Fruit fly (Drosophila melanogaster) whole organism, embryonic: ENCODE results near the gene VhaM9.7-d.
A peak's percentile ranks its signal among the peaks of the same experiment; 100 is the strongest.

Experiments used
- Asciz ChIP-seq: fragments of 200-800 bp; sonication (Bioruptor generic); optimal IDR thresholded peaks from 2 replicates; lab custom pipeline; 2017; ENCODE audit warnings: missing biosample characterization, mild to moderate bottlenecking, missing genetic modification characterization, missing genetic modification reagents
- Atf-2 ChIP-seq: fragments of 200-800 bp; sonication (Bioruptor generic); optimal IDR thresholded peaks from 2 replicates; lab custom pipeline; 2016; ENCODE audit warnings: missing biosample characterization, missing genetic modification characterization
- Awh ChIP-seq: fragments of 200-800 bp; sonication (Bioruptor generic); IDR thresholded peaks from 2 replicates; pipeline ENCODE4, ENCODE4 v1.3.6; 2022; ENCODE audit warnings: missing biosample characterization, missing genetic modification characterization
- B-H1 ChIP-seq: fragments of 200-800 bp; sonication (Bioruptor generic); IDR thresholded peaks from 3 replicates; pipeline ENCODE4 v1.3.6; 2022; ENCODE audit warnings: missing biosample characterization, missing genetic modification characterization
- CG10654 ChIP-seq: fragments of 200-800 bp; sonication (Bioruptor generic); optimal IDR thresholded peaks from 2 replicates; lab custom pipeline; 2016; ENCODE audit warnings: missing biosample characterization, missing genetic modification characterization
- CG12071 ChIP-seq: fragments of 200-800 bp; sonication (Bioruptor generic); optimal IDR thresholded peaks from 3 replicates; lab custom pipeline; 2018; ENCODE audit warnings: missing biosample characterization, mild to moderate bottlenecking, missing genetic modification characterization
- CG12104 ChIP-seq: fragments of 200-800 bp; sonication (Bioruptor generic); optimal IDR thresholded peaks from 3 replicates; lab custom pipeline; 2016; ENCODE audit warnings: missing biosample characterization, missing genetic modification characterization
- CG1233 ChIP-seq: fragments of 200-800 bp; sonication (Bioruptor generic); optimal IDR thresholded peaks from 4 replicates; lab custom pipeline; 2018; ENCODE audit warnings: missing biosample characterization, mild to moderate bottlenecking, missing genetic modification characterization
- CG13123 ChIP-seq: fragments of 200-800 bp; sonication (Bioruptor generic); optimal IDR thresholded peaks from 2 replicates; lab custom pipeline; 2016; ENCODE audit warnings: missing biosample characterization, missing genetic modification characterization
- CG13287 ChIP-seq: fragments of 200-800 bp; sonication (Bioruptor generic); IDR thresholded peaks from 2 replicates; pipeline ENCODE4 v1.3.6; 2022; ENCODE audit warnings: missing biosample characterization, missing genetic modification characterization; ENCODE audit not compliant: partially characterized antibody
- CG14710 ChIP-seq: fragments of 200-800 bp; sonication (Bioruptor generic); optimal IDR thresholded peaks from 3 replicates; lab custom pipeline; 2019; ENCODE audit warnings: missing biosample characterization, mild to moderate bottlenecking, missing genetic modification characterization, moderate library complexity
- CG15514 ChIP-seq: fragments of 200-800 bp; sonication (Bioruptor generic); optimal IDR thresholded peaks from 3 replicates; lab custom pipeline; 2017; ENCODE audit warnings: missing biosample characterization, missing genetic modification characterization, mild to moderate bottlenecking, moderate library complexity, missing genetic modification reagents
- CG17829 ChIP-seq: fragments of 200-800 bp; optimal IDR thresholded peaks from 2 replicates; lab custom pipeline; 2019; ENCODE audit warnings: missing biosample characterization, mild to moderate bottlenecking, missing genetic modification characterization, moderate library complexity
- CG2712 ChIP-seq: fragments of 200-800 bp; optimal IDR thresholded peaks from 3 replicates; lab custom pipeline; 2019; ENCODE audit warnings: missing biosample characterization, mild to moderate bottlenecking, missing genetic modification characterization, moderate library complexity
- CG42726 ChIP-seq: fragments of 200-800 bp; sonication (Bioruptor generic); IDR thresholded peaks from 2 replicates; pipeline ENCODE4 v1.3.6; 2022; ENCODE audit warnings: missing biosample characterization, missing genetic modification characterization; ENCODE audit not compliant: partially characterized antibody
- CG4404 ChIP-seq: fragments of 200-800 bp; sonication (Bioruptor generic); IDR thresholded peaks from 2 replicates; pipeline ENCODE4 v1.3.6; 2022; ENCODE audit warnings: missing biosample characterization, missing genetic modification characterization
- CG4617 ChIP-seq: fragments of 200-800 bp; sonication (Bioruptor generic); optimal IDR thresholded peaks from 3 replicates; lab custom pipeline; 2016; ENCODE audit warnings: missing biosample characterization, missing genetic modification characterization, borderline replicate concordance
- CG7372 ChIP-seq: fragments of 200-800 bp; sonication (Bioruptor generic); IDR thresholded peaks from 2 replicates; pipeline ENCODE4 v1.3.6; 2022; ENCODE audit warnings: missing biosample characterization, missing genetic modification characterization
- CG8290 ChIP-seq, 3 experiments: fragments of 200-800 bp; sonication (Bioruptor generic); optimal IDR thresholded peaks; 2 replicates each; lab custom pipeline; 2016 to 2019; ENCODE audit warnings: missing biosample characterization in 3 of 3, missing genetic modification characterization in 3 of 3, mild to moderate bottlenecking in 2 of 3, moderate library complexity in 1 of 3
- CG9215 ChIP-seq: fragments of 200-800 bp; sonication (Bioruptor generic); IDR thresholded peaks from 2 replicates; pipeline ENCODE4 v1.3.6; 2022; ENCODE audit warnings: missing biosample characterization, missing genetic modification characterization
- CG9932 ChIP-seq: fragments of 200-800 bp; sonication (Bioruptor generic); IDR thresholded peaks from 2 replicates; pipeline ENCODE4 v1.3.6; 2022; ENCODE audit warnings: missing biosample characterization, missing genetic modification characterization
- Dfd ChIP-seq, 2 experiments: fragments of >200 bp; optimal IDR thresholded peaks; 2 replicates each; lab custom pipeline; 2017; ENCODE audit warnings: missing biosample characterization in 2 of 2, missing genetic modification characterization in 2 of 2
- Doc3 ChIP-seq: fragments of 200-800 bp; sonication (Bioruptor generic); IDR thresholded peaks from 3 replicates; pipeline ENCODE4 v1.3.6; 2022; ENCODE audit warnings: missing biosample characterization, missing genetic modification characterization; ENCODE audit not compliant: partially characterized antibody
- Drgx ChIP-seq: fragments of 200-800 bp; sonication (Bioruptor generic); IDR thresholded peaks from 2 replicates; pipeline ENCODE4 v1.3.6; 2022; ENCODE audit warnings: missing biosample characterization, missing genetic modification characterization
- ERR ChIP-seq: fragments of 200-800 bp; sonication (Bioruptor generic); optimal IDR thresholded peaks from 2 replicates; lab custom pipeline; 2016; ENCODE audit warnings: missing biosample characterization, missing genetic modification characterization
- Ets65A ChIP-seq: fragments of 200-800 bp; sonication (Bioruptor generic); peaks from one replicate; lab custom pipeline; 2016; ENCODE audit warnings: missing biosample characterization, missing genetic modification characterization
- HmgD ChIP-seq: fragments of 200-800 bp; sonication (Bioruptor generic); optimal IDR thresholded peaks from 3 replicates; lab custom pipeline; 2016; ENCODE audit warnings: missing biosample characterization, missing genetic modification characterization
- Lhr ChIP-seq: fragments of 200-800 bp; sonication (Bioruptor generic); optimal IDR thresholded peaks from 3 replicates; lab custom pipeline; 2017; ENCODE audit warnings: mild to moderate bottlenecking, missing biosample characterization, missing genetic modification reagents, missing genetic modification characterization
- Meics ChIP-seq: fragments of 200-800 bp; sonication (Bioruptor generic); optimal IDR thresholded peaks from 2 replicates; lab custom pipeline; 2017; ENCODE audit warnings: missing biosample characterization, mild to moderate bottlenecking, missing genetic modification characterization
- Scr ChIP-seq: fragments of 200-800 bp; sonication (Bioruptor generic); IDR thresholded peaks from 2 replicates; pipeline ENCODE4 v1.3.6; 2022; ENCODE audit warnings: missing biosample characterization, missing genetic modification characterization; ENCODE audit not compliant: partially characterized antibody
- Sox102F ChIP-seq: fragments of 200-800 bp; sonication (Bioruptor generic); optimal IDR thresholded peaks from 2 replicates; lab custom pipeline; 2018; ENCODE audit warnings: missing biosample characterization, mild to moderate bottlenecking, missing genetic modification characterization, moderate library complexity
- Stat92E ChIP-seq, 3 experiments: fragments of >200 bp in 2 of 3; fragments of 200-800 bp in 1 of 3; sonication (Bioruptor generic) in 1 of 3; optimal IDR thresholded peaks; 2 replicates each; lab custom pipeline; 2017 to 2019; ENCODE audit warnings: missing biosample characterization in 3 of 3, missing genetic modification characterization in 3 of 3, mild to moderate bottlenecking in 1 of 3, moderate library complexity in 1 of 3
- bbx ChIP-seq: fragments of 200-800 bp; sonication (Bioruptor generic); IDR thresholded peaks from 2 replicates; pipeline ENCODE4 v1.3.6; 2022; ENCODE audit warnings: missing biosample characterization, missing genetic modification characterization; ENCODE audit not compliant: partially characterized antibody
- cato ChIP-seq: fragments of 200-800 bp; sonication (Bioruptor generic); optimal IDR thresholded peaks from 2 replicates; lab custom pipeline; 2016; ENCODE audit warnings: missing biosample characterization, missing genetic modification characterization, borderline replicate concordance
- chinmo ChIP-seq: fragments of 200-800 bp; sonication (Bioruptor generic); IDR thresholded peaks from 4 replicates; pipeline ENCODE4 v1.3.6; 2022; ENCODE audit warnings: missing biosample characterization, missing genetic modification characterization; ENCODE audit not compliant: partially characterized antibody
- exex ChIP-seq: fragments of 200-800 bp; sonication (Bioruptor generic); optimal IDR thresholded peaks from 4 replicates; lab custom pipeline; 2018; ENCODE audit warnings: missing biosample characterization, mild to moderate bottlenecking, missing genetic modification characterization, moderate library complexity
- grn ChIP-seq: fragments of 200-800 bp; sonication (Bioruptor generic); optimal IDR thresholded peaks from 3 replicates; lab custom pipeline; 2017; ENCODE audit warnings: missing biosample characterization, missing genetic modification characterization
- hkb ChIP-seq, 2 experiments: fragments of 200-800 bp in 1 of 2; fragments of >200 bp in 1 of 2; sonication (Bioruptor generic) in 1 of 2; IDR thresholded peaks in 1 of 2; optimal IDR thresholded peaks in 1 of 2; 2 replicates each; pipeline versions ENCODE4 v1.3.6 to Lab custom; 2017 to 2022; ENCODE audit warnings: missing biosample characterization in 1 of 2, missing genetic modification characterization in 1 of 2
- nerfin-1 ChIP-seq: fragments of 200-800 bp; sonication (Bioruptor generic); optimal IDR thresholded peaks from 3 replicates; lab custom pipeline; 2019; ENCODE audit warnings: missing biosample characterization, mild to moderate bottlenecking, missing genetic modification characterization, moderate library complexity
- org-1 ChIP-seq: fragments of 200-800 bp; sonication (Bioruptor generic); optimal IDR thresholded peaks from 2 replicates; lab custom pipeline; 2017; ENCODE audit warnings: missing biosample characterization, missing genetic modification characterization
- pum ChIP-seq: fragments of 200-800 bp; sonication (Bioruptor generic); optimal IDR thresholded peaks from 2 replicates; lab custom pipeline; 2016; ENCODE audit warnings: missing biosample characterization, missing genetic modification characterization
- pzg ChIP-seq: fragments of 200-800 bp; sonication (Bioruptor generic); optimal IDR thresholded peaks from 3 replicates; lab custom pipeline; 2018; ENCODE audit warnings: missing biosample characterization, mild to moderate bottlenecking, missing genetic modification characterization, moderate library complexity
- sug ChIP-seq: fragments of 200-800 bp; optimal IDR thresholded peaks from 2 replicates; lab custom pipeline; 2019; ENCODE audit warnings: missing biosample characterization, mild to moderate bottlenecking, missing genetic modification characterization, moderate library complexity
- tgo ChIP-seq: fragments of 200-800 bp; sonication (Bioruptor generic); IDR thresholded peaks from 3 replicates; pipeline ENCODE4 v1.3.6; 2022; ENCODE audit warnings: missing biosample characterization, missing genetic modification characterization
- tna ChIP-seq: fragments of 200-800 bp; sonication (Bioruptor generic); IDR thresholded peaks from 2 replicates; pipeline ENCODE4 v1.3.6; 2022; ENCODE audit warnings: missing biosample characterization, missing genetic modification characterization; ENCODE audit not compliant: partially characterized antibody
- vvl ChIP-seq: fragments of 200-800 bp; sonication (Bioruptor generic); IDR thresholded peaks from 2 replicates; pipeline ENCODE4 v1.3.6; 2022; ENCODE audit warnings: missing biosample characterization, missing genetic modification characterization

Gene VhaM9.7-d

dm6 chr3R:16996059-16996959 lies 21.3 kb downstream of the VhaM9.7-d start, which contains the start of the genes EMC2A and CG3534 (continued):
- TF ChIP-seq HmgD (GFP tag; lab: Kevin White, UChicago) = no peak
- no peak for TF ChIP-seq Lhr (GFP tag; lab: Kevin White, UChicago)
- TF ChIP-seq CG9932 (GFP tag; lab: Robert Waterston, UW) = no peak
- 0 out of 2 replicates have a peak, but pooled peaks have one; percentile 18 for TF ChIP-seq Awh (GFP tag; lab: Robert Waterston, UW)
- TF ChIP-seq CG8290 (GFP tag; optimal IDR thresholded peaks at IDR 0.05; lab: Kevin White, UChicago) = peak; percentile 48
- no peak for TF ChIP-seq CG8290 (tag; optimal IDR thresholded peaks at IDR 0.05; lab: Kevin White, UChicago)
- peak; percentile 51 for TF ChIP-seq CG17829 (tag; lab: Kevin White, UChicago)
- TF ChIP-seq cato (GFP tag; lab: Kevin White, UChicago) = no peak
- TF ChIP-seq vvl (GFP tag; lab: Robert Waterston, UW) = peak; percentile 18; the same call in 1 of the 2 replicates
- TF ChIP-seq CG14710 (tag; lab: Kevin White, UChicago) = peak; percentile 49
- peak; percentile 15 for TF ChIP-seq CG4617 (GFP tag; lab: Kevin White, UChicago)
- TF ChIP-seq CG10654 (GFP tag; lab: Kevin White, UChicago) = no peak
- peak; percentile 26; the same call in 1 of the 2 replicates for TF ChIP-seq CG13287 (GFP tag; lab: Robert Waterston, UW)
- peak; percentile 57 for TF ChIP-seq CG2712 (tag; lab: Kevin White, UChicago)
- 0 out of 2 replicates have a peak, but pooled peaks have one; percentile 20 for TF ChIP-seq CG9215
- peak; percentile 2 for TF ChIP-seq CG12104
- no peak for TF ChIP-seq CG1233 (GFP tag; lab: Kevin White, UChicago)
- no peak for TF ChIP-seq CG13123 (GFP tag; lab: Kevin White, UChicago)
- TF ChIP-seq exex (tag; lab: Kevin White, UChicago) = peak; percentile 53
- peak; percentile 20 for TF ChIP-seq sug (tag; lab: Kevin White, UChicago)
- no peak for TF ChIP-seq Doc3 (GFP tag; lab: Robert Waterston, UW)
- TF ChIP-seq nerfin-1 (tag; lab: Kevin White, UChicago) = no peak
- TF ChIP-seq Sox102F = no peak
- TF ChIP-seq ERR (GFP tag; lab: Kevin White, UChicago) = peak; percentile 17
- TF ChIP-seq tgo = peak; percentile 26; the same call in 1 of the 3 replicates
- TF ChIP-seq CG12071 (GFP tag; lab: Kevin White, UChicago) = no peak
- TF ChIP-seq grn (GFP tag; lab: Kevin White, UChicago) = peak; percentile 12
- TF ChIP-seq pum = peak; percentile 4
- peak in 1 of 3 experiments; percentile 34 for TF ChIP-seq Stat92E (GFP tag; optimal IDR thresholded peaks at IDR 0.05; lab: Kevin White, UChicago)
- no peak for TF ChIP-seq chinmo (GFP tag; lab: Robert Waterston, UW)
- TF ChIP-seq CG7372 (GFP tag; lab: Robert Waterston, UW) = 0 out of 2 replicates have a peak, but pooled peaks have one; percentile 17
- peak; percentile 33 for TF ChIP-seq Meics (GFP tag; lab: Kevin White, UChicago)
- TF ChIP-seq CG42726 (GFP tag; lab: Robert Waterston, UW) = no peak
- TF ChIP-seq Dfd (GFP tag; optimal IDR thresholded peaks at IDR 0.05; lab: Kevin White, UChicago) = no peak
- 0 out of 2 replicates have a peak, but pooled peaks have one; percentile 29 for TF ChIP-seq tna
- TF ChIP-seq B-H1 (GFP tag; lab: Robert Waterston, UW) = no peak
- no peak for TF ChIP-seq hkb (optimal IDR thresholded peaks at IDR 0.05; lab: Kevin White, UChicago)
- peak; percentile 4 for TF ChIP-seq hkb (GFP tag; IDR thresholded peaks at IDR 0.05; lab: Robert Waterston, UW)
- 0 out of 2 replicates have a peak, but pooled peaks have one; percentile 31 for TF ChIP-seq Drgx (GFP tag; lab: Robert Waterston, UW)
- peak; percentile 57 for TF ChIP-seq CG15514 (GFP tag; lab: Kevin White, UChicago)
- no peak for TF ChIP-seq Ets65A (GFP tag; lab: Kevin White, UChicago)
- TF ChIP-seq Asciz (GFP tag; lab: Kevin White, UChicago) = peak; percentile 3
- no peak for TF ChIP-seq CG4404
- TF ChIP-seq Atf-2 (GFP tag; lab: Kevin White, UChicago) = no peak
- peak; percentile 16; the same call in 1 of the 2 replicates for TF ChIP-seq bbx
- TF ChIP-seq pzg (GFP tag; lab: Kevin White, UChicago) = peak; percentile 42
- TF ChIP-seq Scr (GFP tag; lab: Robert Waterston, UW) = no peak
- no peak for TF ChIP-seq org-1 (GFP tag; lab: Kevin White, UChicago)
